Worm (Caenorhabditis elegans): ENCODE measurements around the gene ugtp-1.

ugtp-1 gene

ce11 chrIII:8731310-8731709 lies 19.2 kb downstream of the ugtp-1 start, which contains the start of gene ZK370.4:
ZK370.4 (minus strand) TSS chrIII:8731410.
- TF ChIP-seq ets-7 (tag; optimal IDR thresholded peaks at IDR 0.05), result no peak
- TF ChIP-seq hnd-1 (tag; optimal IDR thresholded peaks at IDR 0.05), result no peak
- TF ChIP-seq tra-4 (tag; optimal IDR thresholded peaks at IDR 0.05), result no peak
- TF ChIP-seq sea-1 (GFP tag; conservative IDR thresholded peaks at IDR 0.05), result no peak
- no peak for TF ChIP-seq tbx-37 (GFP tag; conservative IDR thresholded peaks at IDR 0.05)
- TF ChIP-seq ama-1 (optimal IDR thresholded peaks at IDR 0.05), result no peak
- no peak for TF ChIP-seq pes-1 (GFP tag; IDR thresholded peaks at IDR 0.05)
- TF ChIP-seq ceh-13 (GFP tag; optimal IDR thresholded peaks at IDR 0.05), result no peak
- no peak for TF ChIP-seq aly-1 (tag; optimal IDR thresholded peaks at IDR 0.05)
- TF ChIP-seq hmbx-1 (tag; optimal IDR thresholded peaks at IDR 0.05), result no peak
- no peak for TF ChIP-seq flt-1 (GFP tag; IDR thresholded peaks at IDR 0.05)
- no peak for TF ChIP-seq F13C5.2 (tag; optimal IDR thresholded peaks at IDR 0.05)
- no peak for TF ChIP-seq hmg-4 (GFP tag; optimal IDR thresholded peaks at IDR 0.05)
- TF ChIP-seq scrt-1 (GFP tag; IDR thresholded peaks at IDR 0.05), result no peak
- no peak for TF ChIP-seq B0310.2 (tag; optimal IDR thresholded peaks at IDR 0.05)

- TF ChIP-seq tra-4 (tag; optimal IDR thresholded peaks at IDR 0.05), result no peak
- no peak for TF ChIP-seq pes-1 (GFP tag; IDR thresholded peaks at IDR 0.05)
- TF ChIP-seq hnd-1 (tag; optimal IDR thresholded peaks at IDR 0.05), result no peak
Measured at ce11 chrIII:8726019-8726894, 24.2 kb downstream of the ugtp-1 start.

DNA sequence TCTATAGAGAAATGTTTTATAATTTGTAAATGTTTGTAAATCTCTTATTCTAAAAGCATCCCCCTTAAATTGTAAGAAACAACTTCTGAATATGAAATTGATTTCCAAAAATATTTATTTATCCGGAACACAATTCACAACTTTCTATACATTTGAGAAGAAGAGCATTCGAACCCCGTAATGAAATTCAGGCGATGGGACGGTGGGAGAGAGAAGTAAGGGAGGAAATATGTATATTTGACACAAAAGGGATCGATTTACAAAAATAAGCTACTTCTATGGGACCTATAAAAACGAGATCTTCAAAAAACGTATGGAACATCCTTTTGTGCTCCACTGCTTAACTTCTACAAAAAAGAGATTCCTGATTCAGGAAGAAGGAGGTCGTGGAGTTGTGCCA lies 25.3 kb downstream of the ugtp-1 start:
- no peak for TF ChIP-seq B0310.2 (tag; optimal IDR thresholded peaks at IDR 0.05)
- no peak for TF ChIP-seq hmg-4 (GFP tag; optimal IDR thresholded peaks at IDR 0.05)
- no peak for TF ChIP-seq flt-1 (GFP tag; IDR thresholded peaks at IDR 0.05)
- TF ChIP-seq ama-1 (optimal IDR thresholded peaks at IDR 0.05), result no peak
- no peak for TF ChIP-seq hmbx-1 (tag; optimal IDR thresholded peaks at IDR 0.05)

ce11 chrIII:8719769-8720252 lies 30.7 kb downstream of the ugtp-1 start, which contains the start of gene hipr-1:
hipr-1 (plus strand) TSS chrIII:8720202.
- TF ChIP-seq hnd-1 (tag; optimal IDR thresholded peaks at IDR 0.05), result no peak
- no peak for TF ChIP-seq B0310.2 (tag; optimal IDR thresholded peaks at IDR 0.05)
- TF ChIP-seq hmg-4 (GFP tag; optimal IDR thresholded peaks at IDR 0.05), result no peak
- no peak for TF ChIP-seq hmbx-1 (tag; optimal IDR thresholded peaks at IDR 0.05)

ce11 chrIII:8719105-8719504 lies 31.4 kb downstream of the ugtp-1 start:
- no peak for TF ChIP-seq hmbx-1 (tag; optimal IDR thresholded peaks at IDR 0.05)
- no peak for TF ChIP-seq hmg-4 (GFP tag; optimal IDR thresholded peaks at IDR 0.05)
- no peak for TF ChIP-seq B0310.2 (tag; optimal IDR thresholded peaks at IDR 0.05)
- no peak for TF ChIP-seq ceh-13 (GFP tag; optimal IDR thresholded peaks at IDR 0.05)
- TF ChIP-seq pes-1 (GFP tag; IDR thresholded peaks at IDR 0.05), result no peak
- TF ChIP-seq tbx-37 (GFP tag; conservative IDR thresholded peaks at IDR 0.05), result no peak
- no peak for TF ChIP-seq ets-7 (tag; optimal IDR thresholded peaks at IDR 0.05)
- TF ChIP-seq tbx-11 (GFP tag; IDR thresholded peaks at IDR 0.05), result no peak
- TF ChIP-seq ceh-36 (tag; optimal IDR thresholded peaks at IDR 0.05), result no peak
- TF ChIP-seq sea-1 (GFP tag; conservative IDR thresholded peaks at IDR 0.05), result no peak
- no peak for TF ChIP-seq ama-1 (optimal IDR thresholded peaks at IDR 0.05)
- TF ChIP-seq tra-4 (tag; optimal IDR thresholded peaks at IDR 0.05), result no peak

ce11 chrIII:8718592-8718991 lies 31.9 kb downstream of the ugtp-1 start:
- TF ChIP-seq ama-1 (optimal IDR thresholded peaks at IDR 0.05), result no peak
- TF ChIP-seq ceh-36 (tag; optimal IDR thresholded peaks at IDR 0.05), result no peak
- TF ChIP-seq B0310.2 (tag; optimal IDR thresholded peaks at IDR 0.05), result no peak
- TF ChIP-seq ets-7 (tag; optimal IDR thresholded peaks at IDR 0.05), result no peak
- no peak for TF ChIP-seq aly-1 (tag; optimal IDR thresholded peaks at IDR 0.05)
- TF ChIP-seq tbx-37 (GFP tag; conservative IDR thresholded peaks at IDR 0.05), result no peak
- no peak for TF ChIP-seq hmbx-1 (tag; optimal IDR thresholded peaks at IDR 0.05)
- no peak for TF ChIP-seq tra-4 (tag; optimal IDR thresholded peaks at IDR 0.05)
- TF ChIP-seq hnd-1 (tag; optimal IDR thresholded peaks at IDR 0.05), result no peak
- no peak for TF ChIP-seq scrt-1 (GFP tag; IDR thresholded peaks at IDR 0.05)
- TF ChIP-seq hmg-4 (GFP tag; optimal IDR thresholded peaks at IDR 0.05), result no peak
- TF ChIP-seq sea-1 (GFP tag; conservative IDR thresholded peaks at IDR 0.05), result no peak
- TF ChIP-seq ceh-13 (GFP tag; optimal IDR thresholded peaks at IDR 0.05), result no peak
- no peak for TF ChIP-seq tbx-11 (GFP tag; IDR thresholded peaks at IDR 0.05)
- TF ChIP-seq flt-1 (GFP tag; IDR thresholded peaks at IDR 0.05), result no peak
- TF ChIP-seq F13C5.2 (tag; optimal IDR thresholded peaks at IDR 0.05), result no peak
- no peak for TF ChIP-seq pes-1 (GFP tag; IDR thresholded peaks at IDR 0.05)

- TF ChIP-seq flt-1 (GFP tag; IDR thresholded peaks at IDR 0.05) (no peak), tbx-11 (GFP tag; IDR thresholded peaks at IDR 0.05) (no peak), hmg-4 (GFP tag; optimal IDR thresholded peaks at IDR 0.05) (no peak), hmbx-1 (tag; optimal IDR thresholded peaks at IDR 0.05) (no peak), pes-1 (GFP tag; IDR thresholded peaks at IDR 0.05) (no peak), tra-4 (tag; optimal IDR thresholded peaks at IDR 0.05) (no peak), ceh-13 (GFP tag; optimal IDR thresholded peaks at IDR 0.05) (no peak), aly-1 (tag; optimal IDR thresholded peaks at IDR 0.05) (no peak), tbx-37 (GFP tag; conservative IDR thresholded peaks at IDR 0.05) (no peak), F13C5.2 (tag; optimal IDR thresholded peaks at IDR 0.05) (no peak), sea-1 (GFP tag; conservative IDR thresholded peaks at IDR 0.05) (no peak), ceh-36 (tag; optimal IDR thresholded peaks at IDR 0.05) (no peak), hnd-1 (tag; optimal IDR thresholded peaks at IDR 0.05) (no peak), scrt-1 (GFP tag; IDR thresholded peaks at IDR 0.05) (no peak)
Measured at ce11 chrIII:8717231-8717694, 33.2 kb downstream of the ugtp-1 start, which contains the start of gene mrpl-11. mrpl-11 (plus strand) TSS chrIII:8717644.

Data from whole organism, early embryonic.